Worm (Caenorhabditis elegans): Measurements from ENCODE around the gene pigb-1.
A peak's percentile ranks its signal among the peaks of the same experiment; 100 is the strongest.

pigb-1 gene

DNA sequence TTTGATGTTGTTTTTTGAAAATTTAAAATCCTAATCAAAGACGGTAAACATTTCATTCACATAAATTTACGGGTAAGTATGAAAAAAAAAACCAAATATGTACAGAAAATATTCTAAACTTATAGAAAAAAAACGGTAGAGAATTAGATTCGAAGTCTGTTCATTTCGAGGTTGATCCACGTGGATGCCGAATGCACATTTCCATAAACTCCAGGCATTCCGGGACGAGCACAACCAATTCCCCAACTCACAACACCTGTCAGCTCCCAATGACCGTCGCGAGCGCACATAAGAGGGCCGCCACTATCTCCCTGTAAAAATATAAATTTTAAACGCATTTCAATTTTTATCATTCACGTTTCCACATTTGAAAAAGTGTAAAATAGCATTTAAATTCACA is 44.8 kb downstream of the pigb-1 start:
- no peak for TF ChIP-seq hlh-4 (tag; optimal IDR thresholded peaks at IDR 0.05)
- TF ChIP-seq nhr-11 (tag; optimal IDR thresholded peaks at IDR 0.05) = no peak
- TF ChIP-seq nhr-85 (tag) = peak; percentile 59
- TF ChIP-seq jun-1 (tag; optimal IDR thresholded peaks at IDR 0.05) = no peak
- no peak for TF ChIP-seq grh-1 (GFP tag; IDR thresholded peaks at IDR 0.05)
- no peak for TF ChIP-seq irx-1 (tag; optimal IDR thresholded peaks at IDR 0.05)
- TF ChIP-seq lin-14 (GFP tag; optimal IDR thresholded peaks at IDR 0.05) = no peak
- no peak for TF ChIP-seq lin-35 (GFP tag; optimal IDR thresholded peaks at IDR 0.05)
- TF ChIP-seq elt-2 (tag; optimal IDR thresholded peaks at IDR 0.05) = peak; percentile 7
- TF ChIP-seq nhr-237 (tag; optimal IDR thresholded peaks at IDR 0.05) = no peak

DNA sequence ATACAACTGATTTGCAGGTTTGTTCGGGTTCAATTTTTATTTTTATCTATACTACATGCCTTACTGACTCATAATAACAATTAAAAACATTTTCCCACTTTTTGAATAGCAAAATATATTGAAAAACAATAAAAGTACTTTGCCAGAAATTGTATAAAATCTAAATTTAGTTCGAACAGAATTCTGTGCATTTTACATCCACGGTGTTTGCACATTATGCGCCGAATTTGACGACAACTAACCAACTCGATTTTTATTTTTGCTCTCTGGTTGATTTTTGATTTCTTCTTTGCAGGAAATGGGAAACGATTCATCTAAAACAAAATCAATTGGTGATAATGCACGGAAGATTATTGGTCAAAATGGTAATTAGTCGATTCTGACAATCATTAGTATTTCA is 46.1 kb downstream of the pigb-1 start:
- peak in 2 of 3 experiments; percentile 39 to 40 for TF ChIP-seq dpl-1 (GFP tag; optimal IDR thresholded peaks at IDR 0.05)
- peak; percentile 16 for TF ChIP-seq skn-1 (tag; optimal IDR thresholded peaks at IDR 0.05)
- peak; percentile 84 for TF ChIP-seq F16B12.6 (tag; optimal IDR thresholded peaks at IDR 0.05)
- TF ChIP-seq lin-35 (GFP tag; optimal IDR thresholded peaks at IDR 0.05) = peak; percentile 23 to 37
- peak; percentile 38 for TF ChIP-seq mep-1 (tag; optimal IDR thresholded peaks at IDR 0.05)
- TF ChIP-seq rnt-1 (tag; optimal IDR thresholded peaks at IDR 0.05) = peak; percentile 12
- TF ChIP-seq hpl-2 (GFP tag; optimal IDR thresholded peaks at IDR 0.05) = no peak
- no peak for TF ChIP-seq sox-4 (tag; optimal IDR thresholded peaks at IDR 0.05)
- TF ChIP-seq ceh-82 (tag; optimal IDR thresholded peaks at IDR 0.05) = no peak
- peak; percentile 40 for TF ChIP-seq snu-23 (GFP tag; optimal IDR thresholded peaks at IDR 0.05)
- peak; percentile 31 to 43 for TF ChIP-seq efl-1 (optimal IDR thresholded peaks at IDR 0.05)
- peak; percentile 49 to 88 for TF ChIP-seq efl-1 (GFP tag; optimal IDR thresholded peaks at IDR 0.05 in 1 of 2)
- TF ChIP-seq nhr-71 (tag; optimal IDR thresholded peaks at IDR 0.05) = peak; percentile 6
- TF ChIP-seq lsy-2 (tag; optimal IDR thresholded peaks at IDR 0.05) = peak in 1 of 2 experiments; percentile 41

DNA sequence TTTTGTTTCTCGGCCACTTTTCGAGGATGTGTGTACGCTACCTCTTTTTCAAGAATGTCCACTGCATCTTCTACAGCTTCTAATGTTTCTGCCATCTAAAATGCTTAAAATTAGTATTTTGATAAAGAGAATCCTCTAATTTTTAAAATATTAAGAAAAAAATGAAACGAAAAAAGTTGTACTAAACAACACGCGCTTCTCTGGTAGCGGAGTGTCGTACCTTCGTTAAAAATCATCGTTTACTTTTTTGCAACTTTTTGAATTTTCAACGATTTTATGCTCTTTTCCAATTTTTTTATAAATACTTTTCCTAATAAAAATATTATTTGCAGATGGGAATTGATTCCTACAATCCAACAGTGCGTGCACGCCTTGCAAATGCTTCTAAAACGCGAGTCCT is 47.2 kb downstream of the pigb-1 start, which contains the start of the genes gldi-11 and ZK546.2:
TSS of gene gldi-11 (minus strand) at position 95 of the 400 bp plus-strand sequence.
TSS of gene ZK546.2 (plus strand) at position 333 of the 400 bp plus-strand sequence.
- TF ChIP-seq lsy-2 (tag; optimal IDR thresholded peaks at IDR 0.05) (peak in 1 of 2 experiments; percentile 46), F16B12.6 (tag; optimal IDR thresholded peaks at IDR 0.05) (peak; percentile 11), nhr-90 (tag; optimal IDR thresholded peaks at IDR 0.05; ENCODE audit: poor library complexity) (peak; percentile 1), dpl-1 (GFP tag; optimal IDR thresholded peaks at IDR 0.05) (peak in 1 of 3 experiments; percentile 14), elt-2 (tag; optimal IDR thresholded peaks at IDR 0.05) (peak; percentile 1), aha-1 (tag; optimal IDR thresholded peaks at IDR 0.05) (no peak), efl-1 (optimal IDR thresholded peaks at IDR 0.05) (no peak), efl-1 (GFP tag; optimal IDR thresholded peaks at IDR 0.05 in 1 of 2) (peak in 1 of 2 experiments; percentile 89), lin-35 (GFP tag; optimal IDR thresholded peaks at IDR 0.05) (peak in 1 of 2 experiments; percentile 31), tlp-1 (tag; optimal IDR thresholded peaks at IDR 0.05) (no peak), mep-1 (tag; optimal IDR thresholded peaks at IDR 0.05) (no peak), skn-1 (tag; optimal IDR thresholded peaks at IDR 0.05) (peak; percentile 5)

DNA sequence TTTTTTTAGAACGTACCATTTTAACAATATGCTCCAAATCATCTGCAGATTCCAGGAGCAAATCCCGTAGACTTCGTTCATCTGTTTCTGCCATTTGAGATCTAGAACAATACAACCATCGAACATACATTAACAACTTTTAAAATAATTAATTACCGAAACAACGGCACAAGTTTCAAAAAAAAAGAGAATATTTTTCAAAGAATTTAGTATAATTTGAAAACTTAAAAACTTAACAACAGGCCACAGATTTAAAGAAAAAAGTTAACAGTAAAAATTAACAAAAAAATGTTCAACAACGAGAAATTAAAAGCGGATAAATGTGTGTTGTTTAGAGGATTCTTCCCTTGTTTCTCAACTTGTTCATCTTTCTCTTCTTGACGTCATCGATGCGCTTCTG is 49.0 kb downstream of the pigb-1 start, which contains the start of gene mdt-4:
TSS of gene mdt-4 (minus strand) at position 101 of the 400 bp plus-strand sequence.
- TF ChIP-seq mab-9 (GFP tag; IDR thresholded peaks at IDR 0.05) = no peak
- TF ChIP-seq grh-1 (GFP tag; IDR thresholded peaks at IDR 0.05) = no peak
- no peak for TF ChIP-seq lir-3 (tag; optimal IDR thresholded peaks at IDR 0.05; ENCODE audit: poor library complexity)
- TF ChIP-seq unc-130 (tag; optimal IDR thresholded peaks at IDR 0.05) = no peak
- TF ChIP-seq jun-1 (tag; optimal IDR thresholded peaks at IDR 0.05) = no peak
- TF ChIP-seq skn-1 (tag; optimal IDR thresholded peaks at IDR 0.05) = no peak
- no peak for TF ChIP-seq swsn-7 (tag; optimal IDR thresholded peaks at IDR 0.05)
- TF ChIP-seq nhr-90 (tag; optimal IDR thresholded peaks at IDR 0.05; ENCODE audit: poor library complexity) = no peak
- no peak for TF ChIP-seq lin-15B (tag; optimal IDR thresholded peaks at IDR 0.05)
- TF ChIP-seq unc-98 (GFP tag; IDR thresholded peaks at IDR 0.05) = no peak
- no peak for TF ChIP-seq nhr-11 (tag; optimal IDR thresholded peaks at IDR 0.05)
- no peak for TF ChIP-seq egl-27 (tag; optimal IDR thresholded peaks at IDR 0.05)
- no peak for TF ChIP-seq C04F5.9 (tag; optimal IDR thresholded peaks at IDR 0.05)
- no peak for TF ChIP-seq nhr-19 (GFP tag; conservative IDR thresholded peaks at IDR 0.05)
- TF ChIP-seq ama-1 (optimal IDR thresholded peaks at IDR 0.05) = no peak
- TF ChIP-seq hlh-4 (tag; optimal IDR thresholded peaks at IDR 0.05) = no peak

All from whole organism, L1 larva.